Worm (Caenorhabditis elegans) whole organism, L1 larva: ENCODE data around the gene lin-26.

Experiments
- Y116A8C.19 ChIP-seq: sonication (generic microtip); optimal IDR thresholded peaks from 2 replicates; lab custom pipeline; 2016; ENCODE audit warnings: missing compliant biosample characterization, missing genetic modification characterization, borderline replicate concordance
- aly-2 ChIP-seq: fragments of 150-350 bp; optimal IDR thresholded peaks from 2 replicates; lab custom pipeline; 2014; ENCODE audit warnings: missing biosample characterization, missing genetic modification characterization
- blmp-1 ChIP-seq: fragments of 150-350 bp; optimal IDR thresholded peaks from 2 replicates; lab custom pipeline; 2014; ENCODE audit warnings: missing biosample characterization, missing genetic modification characterization
- egl-27 ChIP-seq, 2 experiments: fragments of 150-350 bp in 1 of 2; sonication (generic microtip); optimal IDR thresholded peaks; 3 replicates each; lab custom pipeline; 2017 to 2018; ENCODE audit warnings: missing biosample characterization in 2 of 2, missing genetic modification characterization in 2 of 2, missing genetic modification reagents in 2 of 2
- fkh-10 ChIP-seq: sonication (generic microtip); optimal IDR thresholded peaks from 2 replicates; lab custom pipeline; 2017; ENCODE audit warnings: missing biosample characterization, missing genetic modification reagents, missing genetic modification characterization
- hlh-4 ChIP-seq: sonication (generic microtip); optimal IDR thresholded peaks from 2 replicates; lab custom pipeline; 2016; ENCODE audit warnings: mild to moderate bottlenecking, missing genetic modification characterization, missing compliant biosample characterization
- lsy-2 ChIP-seq, 2 experiments: fragments of 150-350 bp; optimal IDR thresholded peaks; 2 replicates each; lab custom pipeline; 2014; ENCODE audit warnings: missing biosample characterization in 2 of 2, missing genetic modification characterization in 2 of 2
- nhr-11 ChIP-seq: fragments of 150-350 bp; optimal IDR thresholded peaks from 2 replicates; lab custom pipeline; 2014; ENCODE audit warnings: missing biosample characterization, missing genetic modification characterization
- nhr-77 ChIP-seq: fragments of 150-350 bp; optimal IDR thresholded peaks from 2 replicates; lab custom pipeline; 2014; ENCODE audit warnings: missing biosample characterization, missing genetic modification characterization
- nhr-84 ChIP-seq: sonication (generic microtip); optimal IDR thresholded peaks from 2 replicates; lab custom pipeline; 2017; ENCODE audit warnings: missing biosample characterization, missing genetic modification characterization
- pag-3 ChIP-seq: sonication (generic microtip); optimal IDR thresholded peaks from 2 replicates; lab custom pipeline; 2017; ENCODE audit warnings: missing genetic modification characterization, mild to moderate bottlenecking, missing compliant biosample characterization, antibody characterized with exemption, borderline replicate concordance; ENCODE audit not compliant: insufficient read depth
- zag-1 ChIP-seq: fragments of 150-350 bp; optimal IDR thresholded peaks from 2 replicates; lab custom pipeline; 2014; ENCODE audit warnings: missing biosample characterization, missing genetic modification characterization

ce11 chrII:7682488-7682887, 490 bp downstream of the lin-26 start:
- TF ChIP-seq lsy-2 (tag; optimal IDR thresholded peaks at IDR 0.05; lab: Kevin White, UChicago) (no peak), hlh-4 (tag; lab: Kevin White, UChicago) (no peak), fkh-10 (no peak), pag-3 (tag; lab: Kevin White, UChicago) (no peak), nhr-84 (tag; lab: Kevin White, UChicago) (no peak), zag-1 (no peak), egl-27 (tag; optimal IDR thresholded peaks at IDR 0.05; lab: Kevin White, UChicago) (no peak), Y116A8C.19 (no peak), blmp-1 (tag; lab: Kevin White, UChicago) (no peak), nhr-77 (tag; lab: Kevin White, UChicago) (no peak), nhr-11 (tag; lab: Kevin White, UChicago) (no peak), aly-2 (no peak)
